Fruit fly (Drosophila melanogaster) whole organism, wandering third instar larva: ENCODE measurements around the gene Targ1.

ENCODE experiments used
- Abd-B ChIP-seq: fragments of >200 bp; optimal IDR thresholded peaks from 2 replicates; lab custom pipeline; 2017; ENCODE audit warnings: missing biosample characterization, missing genetic modification characterization
- CG32264 ChIP-seq: fragments of 200-800 bp; sonication (Bioruptor generic); optimal IDR thresholded peaks from 2 replicates; lab custom pipeline; 2016; ENCODE audit warnings: missing biosample characterization, missing genetic modification characterization
- CrebA ChIP-seq: fragments of 200-800 bp; sonication (Bioruptor generic); optimal IDR thresholded peaks from 2 replicates; lab custom pipeline; 2016; ENCODE audit warnings: missing biosample characterization, mild to moderate bottlenecking, missing genetic modification characterization, borderline replicate concordance
- Dfd ChIP-seq: fragments of >200 bp; optimal IDR thresholded peaks from 2 replicates; lab custom pipeline; 2017; ENCODE audit warnings: missing biosample characterization, missing genetic modification characterization
- Dif ChIP-seq: fragments of 200-275, 200-300 bp; sonication (Bioruptor generic); optimal IDR thresholded peaks from 2 replicates; lab custom pipeline; 2018; ENCODE audit warnings: missing biosample characterization, missing genetic modification characterization; ENCODE audit not compliant: partially characterized antibody
- GATAd ChIP-seq: sonication (Bioruptor generic); optimal IDR thresholded peaks from 2 replicates; lab custom pipeline; 2016; ENCODE audit warnings: missing biosample characterization, missing genetic modification characterization
- HLH106 ChIP-seq: fragments of 200-800 bp; optimal IDR thresholded peaks from 3 replicates; lab custom pipeline; 2019; ENCODE audit warnings: missing biosample characterization, mild to moderate bottlenecking, missing genetic modification characterization, moderate library complexity
- Hnf4 ChIP-seq: fragments of 200-800 bp; sonication (Bioruptor generic); optimal IDR thresholded peaks from 2 replicates; lab custom pipeline; 2016; ENCODE audit warnings: missing biosample characterization, mild to moderate bottlenecking, missing genetic modification characterization
- Hr78 ChIP-seq: fragments of >200 bp; optimal IDR thresholded peaks from 2 replicates; lab custom pipeline; 2017; ENCODE audit warnings: missing biosample characterization, missing genetic modification characterization
- Hr83 ChIP-seq: fragments of 200-300 bp; sonication (Bioruptor generic); optimal IDR thresholded peaks from 2 replicates; lab custom pipeline; 2016; ENCODE audit warnings: missing biosample characterization, mild to moderate bottlenecking, missing genetic modification characterization, moderate library complexity; ENCODE audit not compliant: poor library complexity, severe bottlenecking
- Mio ChIP-seq: sonication (Bioruptor generic); optimal IDR thresholded peaks from 2 replicates; lab custom pipeline; 2016; ENCODE audit warnings: missing biosample characterization, missing genetic modification characterization
- Myc ChIP-seq: fragments of >200 bp; optimal IDR thresholded peaks from 2 replicates; lab custom pipeline; 2017
- N ChIP-seq: fragments of >200 bp; optimal IDR thresholded peaks from 2 replicates; lab custom pipeline; 2018; ENCODE audit warnings: missing biosample characterization, missing external identifiers, missing genetic modification characterization
- OdsH ChIP-seq: fragments of 200-800 bp; sonication (Bioruptor generic); optimal IDR thresholded peaks from 2 replicates; lab custom pipeline; 2016; ENCODE audit warnings: missing biosample characterization, mild to moderate bottlenecking, missing genetic modification characterization
- Rel ChIP-seq, 2 experiments: fragments of 200-800 bp; sonication (Bioruptor generic) in 1 of 2; optimal IDR thresholded peaks; 2 replicates in 1 of 2; 3 replicates in 1 of 2; lab custom pipeline; 2016 to 2019; ENCODE audit warnings: mild to moderate bottlenecking in 2 of 2, missing biosample characterization in 2 of 2, missing genetic modification characterization in 2 of 2, moderate library complexity in 1 of 2
- Sp1 ChIP-seq: fragments of 200-800 bp; sonication (Bioruptor generic); optimal IDR thresholded peaks from 3 replicates; lab custom pipeline; 2019; ENCODE audit warnings: missing biosample characterization, mild to moderate bottlenecking, missing genetic modification characterization, moderate library complexity
- Vsx2 ChIP-seq: fragments of 200-300, 225-300 bp; sonication (Bioruptor generic); optimal IDR thresholded peaks from 2 replicates; lab custom pipeline; 2018; ENCODE audit warnings: missing biosample characterization, missing genetic modification characterization; ENCODE audit not compliant: partially characterized antibody
- br ChIP-seq: fragments of 200-800 bp; sonication (Bioruptor generic); optimal IDR thresholded peaks from 2 replicates; lab custom pipeline; 2016; ENCODE audit warnings: missing biosample characterization, missing genetic modification characterization
- dl ChIP-seq, 2 experiments: fragments of 175-275, 200-275 bp in 1 of 2; fragments of 200-275 bp in 1 of 2; sonication (Bioruptor generic); optimal IDR thresholded peaks; lab custom pipeline; 2018; ENCODE audit warnings: mild to moderate bottlenecking in 2 of 2, missing biosample characterization in 2 of 2, missing genetic modification characterization in 2 of 2, moderate library complexity in 2 of 2; ENCODE audit not compliant: partially characterized antibody in 2 of 2, insufficient read depth in 1 of 2
- dsf ChIP-seq: sonication (Bioruptor generic); optimal IDR thresholded peaks from 2 replicates; lab custom pipeline; 2016; ENCODE audit warnings: missing biosample characterization, missing genetic modification characterization, borderline replicate concordance
- foxo ChIP-seq, 2 experiments: fragments of 200-800 bp; sonication (Bioruptor generic); optimal IDR thresholded peaks; 2 replicates in 1 of 2; 3 replicates in 1 of 2; lab custom pipeline; 2016 to 2017; ENCODE audit warnings: missing biosample characterization in 2 of 2, missing genetic modification characterization in 2 of 2
- h ChIP-seq: fragments of 200-800 bp; sonication (Bioruptor generic); optimal IDR thresholded peaks from 3 replicates; lab custom pipeline; 2016; ENCODE audit warnings: missing biosample characterization, mild to moderate bottlenecking, missing genetic modification characterization
- jim ChIP-seq: fragments of 175-275, 200-325 bp; sonication (Bioruptor generic); optimal IDR thresholded peaks from 2 replicates; lab custom pipeline; 2016; ENCODE audit warnings: missing biosample characterization, mild to moderate bottlenecking, missing genetic modification characterization
- lola ChIP-seq: fragments of >200 bp; optimal IDR thresholded peaks from 2 replicates; lab custom pipeline; 2017; ENCODE audit warnings: missing biosample characterization, missing genetic modification characterization
- pan ChIP-seq: fragments of >200 bp; optimal IDR thresholded peaks from 2 replicates; lab custom pipeline; 2017
- psq ChIP-seq: fragments of 200-800 bp; sonication (Bioruptor generic); optimal IDR thresholded peaks from 3 replicates; lab custom pipeline; 2017; ENCODE audit warnings: missing biosample characterization, mild to moderate bottlenecking, missing genetic modification characterization, moderate library complexity
- rgr ChIP-seq: fragments of 200-800 bp; sonication (Bioruptor generic); optimal IDR thresholded peaks from 3 replicates; lab custom pipeline; 2016; ENCODE audit warnings: missing biosample characterization, mild to moderate bottlenecking, missing genetic modification characterization
- sage ChIP-seq: fragments of 200-800 bp; sonication (Bioruptor generic); optimal IDR thresholded peaks from 2 replicates; lab custom pipeline; 2016; ENCODE audit warnings: missing biosample characterization, mild to moderate bottlenecking, missing genetic modification characterization
- sv ChIP-seq: fragments of 200-800 bp; sonication (Bioruptor generic); optimal IDR thresholded peaks from 3 replicates; lab custom pipeline; 2016; ENCODE audit warnings: missing biosample characterization, missing genetic modification characterization
- tai ChIP-seq: sonication (Bioruptor generic); optimal IDR thresholded peaks from 2 replicates; lab custom pipeline; 2016; ENCODE audit warnings: missing biosample characterization, missing genetic modification characterization
- usp ChIP-seq: fragments of >200 bp; optimal IDR thresholded peaks from 2 replicates; lab custom pipeline; 2017; ENCODE audit warnings: missing biosample characterization, missing genetic modification characterization

Gene Targ1

DNA sequence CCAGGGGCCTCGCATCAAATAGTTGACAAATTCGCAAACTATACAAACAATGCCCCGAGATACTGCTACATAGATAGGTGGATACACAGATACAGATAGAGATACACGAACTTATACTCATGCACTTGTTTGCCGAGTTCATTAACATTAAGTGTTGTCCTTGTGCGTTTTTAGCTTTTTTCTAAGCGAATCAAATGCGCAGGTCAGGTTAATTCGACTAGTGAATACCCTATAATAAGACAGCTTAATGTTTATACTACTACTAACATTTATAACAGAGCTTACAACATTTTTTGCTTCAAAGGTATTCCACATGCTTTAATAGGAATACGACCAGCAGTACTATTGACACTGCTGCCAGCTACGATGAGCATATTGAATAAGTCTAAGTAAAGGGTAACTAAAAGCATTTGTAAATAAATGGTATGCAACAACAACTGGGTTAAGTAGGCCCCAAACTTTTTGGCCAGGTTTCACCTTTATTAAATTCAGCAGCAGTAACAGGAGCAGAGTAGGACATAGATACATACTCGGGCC lies 38.8 kb upstream of the Targ1 start:
- no peak for TF ChIP-seq Myc (lab: Kevin White, UChicago)
- no peak for TF ChIP-seq sage
- no peak for TF ChIP-seq Mio
- TF ChIP-seq pan (lab: Kevin White, UChicago) = no peak
- no peak for TF ChIP-seq N (GFP tag; lab: Kevin White, UChicago)
- TF ChIP-seq Abd-B (GFP tag; lab: Kevin White, UChicago) = no peak
- TF ChIP-seq Dfd = no peak
- TF ChIP-seq br (GFP tag; lab: Kevin White, UChicago) = no peak
- no peak for TF ChIP-seq GATAd (GFP tag; lab: Kevin White, UChicago)
- TF ChIP-seq h (GFP tag; lab: Kevin White, UChicago) = no peak

DNA sequence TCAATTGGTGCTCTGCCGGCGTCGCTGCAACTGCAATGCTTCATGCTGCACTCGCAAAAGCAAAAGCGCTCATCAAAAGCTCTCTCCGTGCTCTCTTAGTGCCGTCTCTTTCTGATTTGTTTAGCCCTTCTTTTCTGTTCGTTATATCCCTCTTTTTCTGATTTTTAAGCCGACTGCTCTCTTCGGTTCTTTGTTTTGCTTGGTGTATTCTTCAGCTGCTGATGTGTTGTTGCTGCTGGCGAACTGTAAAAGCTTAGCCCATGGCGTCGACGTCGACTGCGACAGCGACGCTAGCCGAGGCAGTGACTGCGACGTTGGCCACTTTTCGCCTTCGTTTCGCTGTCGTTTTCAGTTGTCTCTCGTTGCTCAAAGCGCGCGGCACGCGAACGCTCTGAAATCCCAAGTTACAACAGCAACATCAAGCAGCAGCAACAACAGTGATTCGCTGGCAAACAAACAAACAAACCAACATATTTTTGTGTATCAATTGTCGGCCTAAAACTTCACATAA lies 37.4 kb upstream of the Targ1 start:
- TF ChIP-seq h (GFP tag; lab: Kevin White, UChicago) (peak; percentile 57), Vsx2 (no peak), CrebA (peak; percentile 46), N (GFP tag; lab: Kevin White, UChicago) (no peak), psq (GFP tag; lab: Kevin White, UChicago) (peak; percentile 96), Dif (GFP tag; lab: Kevin White, UChicago) (peak; percentile 45), dsf (GFP tag; lab: Kevin White, UChicago) (no peak), rgr (peak; percentile 10), Rel (GFP tag; optimal IDR thresholded peaks at IDR 0.05; lab: Kevin White, UChicago) (no peak), Rel (tag; optimal IDR thresholded peaks at IDR 0.05; lab: Kevin White, UChicago) (peak; percentile 47), dl (GFP tag; optimal IDR thresholded peaks at IDR 0.05; lab: Kevin White, UChicago; ENCODE audit: insufficient read depth in 1 of 2, partially characterized antibody in 2 of 2) (peak; percentile 58 to 70), Sp1 (GFP tag; lab: Kevin White, UChicago) (peak; percentile 49), br (GFP tag; lab: Kevin White, UChicago) (peak; percentile 1), pan (lab: Kevin White, UChicago) (no peak)

DNA sequence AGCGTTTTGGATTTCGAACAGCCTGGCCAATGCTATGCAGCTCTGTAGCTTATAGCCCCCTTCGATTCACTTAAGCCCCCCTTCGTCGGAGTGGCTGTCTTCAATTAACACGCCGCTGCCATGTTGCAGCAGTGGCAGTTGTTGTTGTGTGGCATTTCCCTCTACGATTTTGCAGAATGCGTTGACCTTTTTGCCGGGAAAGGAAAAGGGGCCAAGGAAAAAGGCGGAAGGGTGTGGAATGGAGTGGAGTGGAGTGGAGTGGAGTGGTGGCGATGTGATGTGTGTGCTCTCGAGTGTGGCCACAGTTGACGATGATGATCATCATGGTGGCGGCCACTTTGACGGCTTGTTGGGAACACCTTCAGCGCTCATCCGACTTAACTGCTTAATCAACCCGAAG lies 35.7 kb upstream of the Targ1 start:
- no peak for TF ChIP-seq OdsH
- no peak for TF ChIP-seq lola (GFP tag; lab: Kevin White, UChicago)
- TF ChIP-seq GATAd (GFP tag; lab: Kevin White, UChicago) = no peak
- no peak for TF ChIP-seq psq (GFP tag; lab: Kevin White, UChicago)
- TF ChIP-seq rgr = no peak
- TF ChIP-seq tai = no peak
- TF ChIP-seq Sp1 (GFP tag; lab: Kevin White, UChicago) = no peak
- no peak for TF ChIP-seq CG32264 (GFP tag; lab: Kevin White, UChicago)
- no peak for TF ChIP-seq Hr83 (GFP tag; lab: Kevin White, UChicago)
- TF ChIP-seq dl (GFP tag; optimal IDR thresholded peaks at IDR 0.05; lab: Kevin White, UChicago; ENCODE audit: insufficient read depth in 1 of 2, partially characterized antibody in 2 of 2) = no peak
- no peak for TF ChIP-seq usp
- no peak for TF ChIP-seq sv (GFP tag; lab: Kevin White, UChicago)
- no peak for TF ChIP-seq Hnf4 (GFP tag; lab: Kevin White, UChicago)
- TF ChIP-seq HLH106 = no peak

DNA sequence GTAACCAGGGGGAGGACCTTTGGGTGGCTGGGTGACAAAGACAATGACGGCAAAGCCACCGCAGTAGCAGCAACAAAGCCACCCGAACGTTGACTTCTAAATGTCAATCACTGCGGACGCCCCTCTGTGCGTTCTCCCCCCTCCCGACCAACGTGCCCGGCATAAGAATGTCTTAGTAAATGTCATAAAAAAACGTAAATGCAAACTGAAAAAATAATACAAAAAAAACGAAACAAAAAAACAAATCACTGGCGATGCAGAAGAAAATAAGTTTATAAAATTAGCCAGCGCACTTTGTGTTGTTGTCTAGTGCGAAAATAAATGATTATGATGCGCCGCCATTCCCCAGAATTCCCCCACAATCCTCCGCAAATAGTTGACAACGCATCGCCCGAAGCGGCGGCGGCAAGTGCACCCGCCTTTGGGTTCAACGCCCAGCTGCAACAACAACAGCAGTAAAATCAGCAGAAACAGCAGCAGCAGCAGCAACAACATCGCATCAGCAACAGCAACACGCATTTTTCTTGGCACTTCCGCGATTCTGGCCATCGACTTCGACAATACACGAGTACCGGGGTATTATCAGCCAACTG lies 34.4 kb upstream of the Targ1 start:
- TF ChIP-seq Dfd (peak; percentile 21), HLH106 (no peak)

DNA sequence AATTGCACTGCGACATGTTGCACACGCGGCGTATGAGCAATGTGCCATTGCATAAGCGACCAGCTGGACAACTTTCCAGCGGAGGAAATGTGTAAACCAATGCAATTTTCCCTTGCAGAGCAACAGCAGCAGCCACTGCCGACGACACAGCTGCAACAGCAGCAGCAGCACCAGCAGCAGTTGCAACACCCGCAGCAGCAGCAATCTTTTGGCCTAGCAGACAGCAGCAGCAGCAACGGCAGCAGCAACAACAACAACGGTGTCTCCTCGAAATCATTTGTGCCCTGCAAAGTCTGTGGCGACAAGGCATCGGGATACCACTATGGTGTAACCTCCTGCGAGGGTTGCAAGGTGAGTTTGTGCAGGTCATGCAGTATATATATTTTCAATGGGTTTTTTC lies 28.1 kb upstream of the Targ1 start:
- peak; percentile 92 for TF ChIP-seq Dfd
- TF ChIP-seq Hr78 (GFP tag; lab: Kevin White, UChicago) = no peak
- no peak for TF ChIP-seq rgr
- no peak for TF ChIP-seq jim
- no peak for TF ChIP-seq Mio
- TF ChIP-seq foxo (GFP tag; optimal IDR thresholded peaks at IDR 0.05; lab: Kevin White, UChicago) = no peak
